Fruit fly (Drosophila melanogaster) whole organism, adult: Measurements from ENCODE around the gene HP1c.

Experiments used
- CG12768 ChIP-seq: fragments of 200-800 bp; sonication (Bioruptor generic); optimal IDR thresholded peaks from 2 replicates; lab custom pipeline; 2017; ENCODE audit warnings: missing biosample characterization, missing genetic modification characterization, mild to moderate bottlenecking, moderate library complexity, missing genetic modification reagents
- CG33017 ChIP-seq: fragments of 200-800 bp; sonication (Bioruptor generic); optimal IDR thresholded peaks from 2 replicates; lab custom pipeline; 2018; ENCODE audit warnings: missing biosample characterization, mild to moderate bottlenecking, missing genetic modification characterization, moderate library complexity
- CG5204 ChIP-seq: fragments of 200-800 bp; sonication (Bioruptor generic); optimal IDR thresholded peaks from 2 replicates; lab custom pipeline; 2016; ENCODE audit warnings: missing biosample characterization, missing genetic modification characterization
- CG7045 ChIP-seq: fragments of 200-800 bp; sonication (Bioruptor generic); optimal IDR thresholded peaks from 2 replicates; lab custom pipeline; 2017; ENCODE audit warnings: missing biosample characterization, mild to moderate bottlenecking, missing genetic modification characterization
- Crg-1 ChIP-seq: fragments of 200-800 bp; sonication (Bioruptor generic); optimal IDR thresholded peaks from 2 replicates; lab custom pipeline; 2016; ENCODE audit warnings: missing biosample characterization, missing genetic modification characterization
- Hr96 ChIP-seq: fragments of 200-800 bp; sonication (Bioruptor generic); optimal IDR thresholded peaks from 2 replicates; lab custom pipeline; 2016; ENCODE audit warnings: missing biosample characterization, missing genetic modification characterization
- Mnt ChIP-seq: fragments of 200-800 bp; sonication (Bioruptor generic); optimal IDR thresholded peaks from 2 replicates; lab custom pipeline; 2016; ENCODE audit warnings: missing biosample characterization, mild to moderate bottlenecking, missing genetic modification characterization
- bab1 ChIP-seq: fragments of 200-800 bp; sonication (Bioruptor generic); optimal IDR thresholded peaks from 3 replicates; lab custom pipeline; 2019; ENCODE audit warnings: missing biosample characterization, mild to moderate bottlenecking, missing genetic modification characterization, moderate library complexity
- cnc ChIP-seq, 2 experiments: fragments of >200 bp; optimal IDR thresholded peaks; 2 replicates each; lab custom pipeline; 2017
- kay ChIP-seq: fragments of 200-800 bp; sonication (Bioruptor generic); peaks from one replicate; lab custom pipeline; 2016; ENCODE audit warnings: missing biosample characterization, missing genetic modification characterization, borderline replicate concordance
- ovo ChIP-seq: fragments of 200-800 bp; sonication (Bioruptor generic); optimal IDR thresholded peaks from 2 replicates; lab custom pipeline; 2016; ENCODE audit warnings: missing biosample characterization, missing genetic modification characterization
- tj ChIP-seq: fragments of 200-800 bp; sonication (Bioruptor generic); optimal IDR thresholded peaks from 3 replicates; lab custom pipeline; 2017; ENCODE audit warnings: missing biosample characterization, mild to moderate bottlenecking, missing genetic modification characterization, moderate library complexity

dm6 chr3R:22752929-22753328 is 7.5 kb downstream of the HP1c start:
- no peak for TF ChIP-seq bab1 (GFP tag; lab: Kevin White, UChicago)
- no peak for TF ChIP-seq CG12768 (GFP tag; lab: Kevin White, UChicago)
- TF ChIP-seq CG33017 (tag; lab: Kevin White, UChicago), result no peak
- no peak for TF ChIP-seq kay (GFP tag; lab: Kevin White, UChicago)
- no peak for TF ChIP-seq ovo (GFP tag; lab: Kevin White, UChicago)
- TF ChIP-seq Crg-1, result no peak
- TF ChIP-seq Hr96, result no peak
- TF ChIP-seq CG7045 (GFP tag; lab: Kevin White, UChicago), result no peak
- TF ChIP-seq tj, result no peak
- no peak for TF ChIP-seq Mnt (GFP tag; lab: Kevin White, UChicago)
- TF ChIP-seq CG5204, result no peak
- no peak for TF ChIP-seq cnc (optimal IDR thresholded peaks at IDR 0.05; lab: Kevin White, UChicago)
